Worm (Caenorhabditis elegans): ENCODE measurements around the gene C01B10.44.

C01B10.44 gene

ce11 chrIV:6645867-6646655 is 22.6 kb downstream of the C01B10.44 start, which contains the start of gene hil-7 (continued):
- TF ChIP-seq grh-1 (GFP tag; IDR thresholded peaks at IDR 0.05) = peak; percentile 59
- TF ChIP-seq nhr-19 (GFP tag; conservative IDR thresholded peaks at IDR 0.05) = peak; percentile 68
- TF ChIP-seq F16B12.6 (tag; optimal IDR thresholded peaks at IDR 0.05) = no peak
- peak; percentile 45 for TF ChIP-seq nhr-11 (tag; optimal IDR thresholded peaks at IDR 0.05)
- TF ChIP-seq ceh-90 (tag; optimal IDR thresholded peaks at IDR 0.05) = no peak
- TF ChIP-seq sox-4 (tag; optimal IDR thresholded peaks at IDR 0.05) = no peak
- TF ChIP-seq lin-39 (tag; optimal IDR thresholded peaks at IDR 0.05) = no peak
- peak; percentile 57 for TF ChIP-seq rnt-1 (tag; optimal IDR thresholded peaks at IDR 0.05)
- TF ChIP-seq nhr-84 (tag; optimal IDR thresholded peaks at IDR 0.05) = no peak
- no peak for TF ChIP-seq hlh-4 (tag; optimal IDR thresholded peaks at IDR 0.05)
- TF ChIP-seq nhr-237 (tag; optimal IDR thresholded peaks at IDR 0.05) = no peak
- TF ChIP-seq aly-2 (tag; optimal IDR thresholded peaks at IDR 0.05) = no peak
- peak; percentile 39 for TF ChIP-seq nhr-90 (tag; optimal IDR thresholded peaks at IDR 0.05; ENCODE audit: poor library complexity)
- TF ChIP-seq ama-1 (optimal IDR thresholded peaks at IDR 0.05) = no peak
- no peak for TF ChIP-seq ceh-63 (GFP tag; optimal IDR thresholded peaks at IDR 0.05)
- no peak for TF ChIP-seq hlh-17 (GFP tag; optimal IDR thresholded peaks at IDR 0.05; ENCODE audit: borderline replicate concordance)
- peak; percentile 88 for TF ChIP-seq tbx-2 (tag; optimal IDR thresholded peaks at IDR 0.05)
- TF ChIP-seq nhr-85 (tag) = peak; percentile 94
- TF ChIP-seq aha-1 (tag; optimal IDR thresholded peaks at IDR 0.05) = no peak
- no peak for TF ChIP-seq ceh-8 (GFP tag; optimal IDR thresholded peaks at IDR 0.05)
- peak; percentile 70 for TF ChIP-seq C16A3.4 (tag; optimal IDR thresholded peaks at IDR 0.05)
- TF ChIP-seq pag-3 (tag; optimal IDR thresholded peaks at IDR 0.05; ENCODE audit: borderline replicate concordance, insufficient read depth) = no peak
- TF ChIP-seq lin-15B (tag; optimal IDR thresholded peaks at IDR 0.05) = no peak
- TF ChIP-seq mdl-1 (tag; optimal IDR thresholded peaks at IDR 0.05) = peak in 1 of 2 experiments; percentile 81
- TF ChIP-seq ztf-4 (tag; optimal IDR thresholded peaks at IDR 0.05) = peak; percentile 40
- TF ChIP-seq pax-3 (tag; optimal IDR thresholded peaks at IDR 0.05) = peak; percentile 28
- TF ChIP-seq mep-1 (tag; optimal IDR thresholded peaks at IDR 0.05) = peak; percentile 90
- peak; percentile 81 for TF ChIP-seq nhr-20 (tag; optimal IDR thresholded peaks at IDR 0.05)
- no peak for TF ChIP-seq nhr-77 (tag; optimal IDR thresholded peaks at IDR 0.05)
- TF ChIP-seq lir-3 (tag; optimal IDR thresholded peaks at IDR 0.05; ENCODE audit: poor library complexity) = peak; percentile 78
- peak; percentile 68 for TF ChIP-seq fkh-8 (tag; optimal IDR thresholded peaks at IDR 0.05)
- peak; percentile 50 for TF ChIP-seq irx-1 (tag; optimal IDR thresholded peaks at IDR 0.05)
- TF ChIP-seq snu-23 (GFP tag; optimal IDR thresholded peaks at IDR 0.05) = peak; percentile 77
- TF ChIP-seq zag-1 (tag; optimal IDR thresholded peaks at IDR 0.05) = no peak
- peak; percentile 52 for TF ChIP-seq skn-1 (tag; optimal IDR thresholded peaks at IDR 0.05)
- TF ChIP-seq efl-3 (GFP tag; optimal IDR thresholded peaks at IDR 0.05) = no peak
- TF ChIP-seq elt-3 (tag; optimal IDR thresholded peaks at IDR 0.05) = no peak
- no peak for TF ChIP-seq hpl-2 (GFP tag; optimal IDR thresholded peaks at IDR 0.05)
- peak; percentile 53 for TF ChIP-seq jun-1 (tag; optimal IDR thresholded peaks at IDR 0.05)
- TF ChIP-seq swsn-7 (tag; optimal IDR thresholded peaks at IDR 0.05) = peak; percentile 76
- TF ChIP-seq alr-1 (tag; optimal IDR thresholded peaks at IDR 0.05; ENCODE audit: borderline replicate concordance) = no peak
- TF ChIP-seq unc-30 (tag; optimal IDR thresholded peaks at IDR 0.05) = no peak
- peak; percentile 90 for TF ChIP-seq unc-86 (tag; optimal IDR thresholded peaks at IDR 0.05)
- peak; percentile 2 for TF ChIP-seq C04F5.9 (tag; optimal IDR thresholded peaks at IDR 0.05)
- TF ChIP-seq elt-2 (tag; optimal IDR thresholded peaks at IDR 0.05) = no peak
- TF ChIP-seq lsy-2 (tag; optimal IDR thresholded peaks at IDR 0.05) = peak; percentile 76 to 88
- peak in 1 of 2 experiments; percentile 75 for TF ChIP-seq ztf-11 (tag; optimal IDR thresholded peaks at IDR 0.05)
- TF ChIP-seq unc-62 (GFP tag; optimal IDR thresholded peaks at IDR 0.05) = no peak
- TF ChIP-seq zip-4 (GFP tag; optimal IDR thresholded peaks at IDR 0.05) = no peak
- no peak for TF ChIP-seq sup-37 (GFP tag; optimal IDR thresholded peaks at IDR 0.05)
- peak; percentile 75 to 78 for TF ChIP-seq efl-1 (optimal IDR thresholded peaks at IDR 0.05)
- peak; percentile 57 to 94 for TF ChIP-seq efl-1 (GFP tag; optimal IDR thresholded peaks at IDR 0.05 in 1 of 2)
